Worm (Caenorhabditis elegans): ENCODE data around the gene F35A5.5.

ce11 chrX:3794161-3794560 lies 1.4 kb downstream of the F35A5.5 start:
- TF ChIP-seq unc-39 (tag; optimal IDR thresholded peaks at IDR 0.05) = no peak
- TF ChIP-seq blmp-1 (tag; optimal IDR thresholded peaks at IDR 0.05; ENCODE audit: insufficient read depth) = no peak
- TF ChIP-seq fos-1 (tag; optimal IDR thresholded peaks at IDR 0.05) = no peak
- no peak for TF ChIP-seq elt-3 (tag; optimal IDR thresholded peaks at IDR 0.05)
- TF ChIP-seq nhr-77 (tag; optimal IDR thresholded peaks at IDR 0.05) = no peak
- TF ChIP-seq nhr-23 (tag; optimal IDR thresholded peaks at IDR 0.05) = no peak
- TF ChIP-seq ztf-11 (tag; optimal IDR thresholded peaks at IDR 0.05) = no peak
- no peak for TF ChIP-seq unc-55 (GFP tag; optimal IDR thresholded peaks at IDR 0.05)
